Fruit fly (Drosophila melanogaster): ENCODE results near the gene CG14340.

dm6 chr2L:1122711-1122960, 9.9 kb downstream of the CG14340 start:
- TF ChIP-seq h (optimal IDR thresholded peaks at IDR 0.05) (no peak), Myc (optimal IDR thresholded peaks at IDR 0.05) (no peak), ttk (optimal IDR thresholded peaks at IDR 0.05) (no peak), insv (optimal IDR thresholded peaks at IDR 0.05) (no peak), Sin3A (optimal IDR thresholded peaks at IDR 0.05) (no peak), psq (optimal IDR thresholded peaks at IDR 0.05) (no peak)

Data from Kc167 (cell line).